Fruit fly (Drosophila melanogaster): Measurements from ENCODE around the gene Dic61B.

Gene Dic61B

dm6 chr3L:134868-135267, 17.5 kb downstream of the Dic61B start:
- no peak for TF ChIP-seq esn (GFP tag; optimal IDR thresholded peaks at IDR 0.05)
- TF ChIP-seq spab (GFP tag; optimal IDR thresholded peaks at IDR 0.05), result no peak
- TF ChIP-seq CG1621 (tag; optimal IDR thresholded peaks at IDR 0.05), result no peak
- TF ChIP-seq CG8119 (GFP tag; IDR thresholded peaks at IDR 0.05), result no peak
- TF ChIP-seq CG10631 (GFP tag; optimal IDR thresholded peaks at IDR 0.05), result no peak
- no peak for TF ChIP-seq CG15336 (GFP tag; IDR thresholded peaks at IDR 0.05)
- TF ChIP-seq vri (GFP tag; optimal IDR thresholded peaks at IDR 0.05), result no peak
- no peak for TF ChIP-seq acj6 (GFP tag; optimal IDR thresholded peaks at IDR 0.05)

- no peak for TF ChIP-seq CG10631 (GFP tag; optimal IDR thresholded peaks at IDR 0.05)
- no peak for TF ChIP-seq esn (GFP tag; optimal IDR thresholded peaks at IDR 0.05)
- TF ChIP-seq CG3032 (tag; optimal IDR thresholded peaks at IDR 0.05), result no peak
- no peak for TF ChIP-seq CG6854 (GFP tag; optimal IDR thresholded peaks at IDR 0.05)
- TF ChIP-seq CG9139 (GFP tag; optimal IDR thresholded peaks at IDR 0.05), result no peak
- TF ChIP-seq Sox14 (GFP tag; optimal IDR thresholded peaks at IDR 0.05), result no peak
- no peak for TF ChIP-seq CG34406 (GFP tag; optimal IDR thresholded peaks at IDR 0.05)
- no peak for TF ChIP-seq topi (GFP tag; optimal IDR thresholded peaks at IDR 0.05)
- TF ChIP-seq CG6792 (GFP tag; optimal IDR thresholded peaks at IDR 0.05), result no peak
- no peak for TF ChIP-seq CG11762 (GFP tag; optimal IDR thresholded peaks at IDR 0.05; ENCODE audit: insufficient read depth)
- no peak for TF ChIP-seq CG6163 (GFP tag; IDR thresholded peaks at IDR 0.05)
- no peak for TF ChIP-seq dac (GFP tag; optimal IDR thresholded peaks at IDR 0.05)
- TF ChIP-seq Eip75B (GFP tag; optimal IDR thresholded peaks at IDR 0.05), result no peak
- no peak for TF ChIP-seq Hr4 (GFP tag; optimal IDR thresholded peaks at IDR 0.05)
- TF ChIP-seq CG8319 (GFP tag; optimal IDR thresholded peaks at IDR 0.05), result no peak
- no peak for TF ChIP-seq vri (GFP tag; optimal IDR thresholded peaks at IDR 0.05)
Observed at dm6 chr3L:133806-134325, 18.5 kb downstream of the Dic61B start.

dm6 chr3L:133383-133782, 19.0 kb downstream of the Dic61B start:
- TF ChIP-seq CG3032 (tag; optimal IDR thresholded peaks at IDR 0.05) (no peak), CG9139 (GFP tag; optimal IDR thresholded peaks at IDR 0.05) (no peak), Gug (GFP tag; IDR thresholded peaks at IDR 0.05) (no peak), OdsH (GFP tag; optimal IDR thresholded peaks at IDR 0.05) (no peak), Eip78C (GFP tag) (peak; percentile 31), CG6163 (GFP tag; IDR thresholded peaks at IDR 0.05) (no peak), Sox102F (GFP tag; optimal IDR thresholded peaks at IDR 0.05) (no peak), Eip75B (GFP tag; optimal IDR thresholded peaks at IDR 0.05) (no peak), CG6808 (GFP tag; optimal IDR thresholded peaks at IDR 0.05) (no peak), fkh (GFP tag; optimal IDR thresholded peaks at IDR 0.05) (no peak), CG10669 (GFP tag; optimal IDR thresholded peaks at IDR 0.05) (no peak), dsx (GFP tag; optimal IDR thresholded peaks at IDR 0.05; ENCODE audit: poor library complexity, severe bottlenecking) (no peak), Sox14 (GFP tag; optimal IDR thresholded peaks at IDR 0.05) (no peak), eg (GFP tag; IDR thresholded peaks at IDR 0.05) (no peak), svp (GFP tag) (peak; percentile 37)

dm6 chr3L:131998-132693, 20.2 kb downstream of the Dic61B start:
- peak; percentile 61; the same call in 1 of the 3 replicates for TF ChIP-seq CG6163 (GFP tag; IDR thresholded peaks at IDR 0.05)
- peak; percentile 90 for TF ChIP-seq fkh (GFP tag; optimal IDR thresholded peaks at IDR 0.05)
- peak; percentile 11 for TF ChIP-seq Sox14 (GFP tag; optimal IDR thresholded peaks at IDR 0.05)
- no peak for TF ChIP-seq Smox (GFP tag; optimal IDR thresholded peaks at IDR 0.05)
- peak; percentile 62 to 65 for TF ChIP-seq ss (GFP tag; optimal IDR thresholded peaks at IDR 0.05)
- peak; percentile 55 for TF ChIP-seq CG6808 (GFP tag; optimal IDR thresholded peaks at IDR 0.05)
- TF ChIP-seq Eip78C (GFP tag), result peak; percentile 4
- TF ChIP-seq vri (GFP tag; optimal IDR thresholded peaks at IDR 0.05), result peak; percentile 46
- no peak for TF ChIP-seq CG3919 (GFP tag; optimal IDR thresholded peaks at IDR 0.05)
- peak; percentile 20; the same call in 1 of the 3 replicates for TF ChIP-seq CG8119 (GFP tag; IDR thresholded peaks at IDR 0.05)
- peak; percentile 67 for TF ChIP-seq eg (GFP tag; IDR thresholded peaks at IDR 0.05)
- peak; percentile 30 for TF ChIP-seq CG9139 (GFP tag; optimal IDR thresholded peaks at IDR 0.05)
- TF ChIP-seq CG6854 (GFP tag; optimal IDR thresholded peaks at IDR 0.05), result peak; percentile 49
- no peak for TF ChIP-seq Hr38 (GFP tag; optimal IDR thresholded peaks at IDR 0.05)
- peak; percentile 41 for TF ChIP-seq Eip93F (GFP tag; optimal IDR thresholded peaks at IDR 0.05)
- TF ChIP-seq CG15336 (GFP tag; IDR thresholded peaks at IDR 0.05), result peak; percentile 44
- no peak for TF ChIP-seq esn (GFP tag; optimal IDR thresholded peaks at IDR 0.05)
- TF ChIP-seq CG4318 (GFP tag; optimal IDR thresholded peaks at IDR 0.05), result no peak
- peak; percentile 78 for TF ChIP-seq CG6276 (GFP tag; optimal IDR thresholded peaks at IDR 0.05)
- peak; percentile 16 for TF ChIP-seq CG11762 (GFP tag; optimal IDR thresholded peaks at IDR 0.05; ENCODE audit: insufficient read depth)
- TF ChIP-seq CG32006 (GFP tag; optimal IDR thresholded peaks at IDR 0.05), result peak; percentile 18
- TF ChIP-seq Gug (GFP tag; IDR thresholded peaks at IDR 0.05), result 0 out of 2 replicates have a peak, but pooled peaks have one; percentile 26

Measured in whole organism, prepupa.